Fruit fly (Drosophila melanogaster) whole organism, embryonic: ENCODE measurements around the gene dor.

Source experiments
- CG16779 ChIP-seq: fragments of 200-800 bp; sonication (Bioruptor generic); IDR thresholded peaks from 2 replicates; pipeline ENCODE4 v1.3.6; 2022; ENCODE audit warnings: missing biosample characterization, missing genetic modification characterization
- CG2875 ChIP-seq: fragments of 200-800 bp; sonication (Bioruptor generic); optimal IDR thresholded peaks from 2 replicates; lab custom pipeline; 2017; ENCODE audit warnings: missing biosample characterization, mild to moderate bottlenecking, missing genetic modification characterization, missing genetic modification reagents
- CG7556 ChIP-seq: fragments of 200-800 bp; sonication (Bioruptor generic); optimal IDR thresholded peaks from 2 replicates; lab custom pipeline; 2017; ENCODE audit warnings: missing biosample characterization, mild to moderate bottlenecking, missing genetic modification characterization
- Kr ChIP-seq: fragments of 200-800 bp; sonication (Bioruptor generic); optimal IDR thresholded peaks from 2 replicates; lab custom pipeline; 2017; ENCODE audit warnings: missing biosample characterization, mild to moderate bottlenecking, missing genetic modification characterization
- NC2β ChIP-seq: fragments of 200-800 bp; sonication (Bioruptor generic); optimal IDR thresholded peaks from 2 replicates; lab custom pipeline; 2016; ENCODE audit warnings: missing biosample characterization, missing genetic modification characterization
- pho ChIP-seq: fragments of 200-800 bp; sonication (Bioruptor generic); optimal IDR thresholded peaks from 2 replicates; lab custom pipeline; 2016; ENCODE audit warnings: missing biosample characterization, missing genetic modification characterization
- slbo ChIP-seq: fragments of 200-800 bp; sonication (Bioruptor generic); IDR thresholded peaks from 2 replicates; pipeline ENCODE4 v1.3.6; 2022; ENCODE audit warnings: missing biosample characterization, missing genetic modification characterization

DNA sequence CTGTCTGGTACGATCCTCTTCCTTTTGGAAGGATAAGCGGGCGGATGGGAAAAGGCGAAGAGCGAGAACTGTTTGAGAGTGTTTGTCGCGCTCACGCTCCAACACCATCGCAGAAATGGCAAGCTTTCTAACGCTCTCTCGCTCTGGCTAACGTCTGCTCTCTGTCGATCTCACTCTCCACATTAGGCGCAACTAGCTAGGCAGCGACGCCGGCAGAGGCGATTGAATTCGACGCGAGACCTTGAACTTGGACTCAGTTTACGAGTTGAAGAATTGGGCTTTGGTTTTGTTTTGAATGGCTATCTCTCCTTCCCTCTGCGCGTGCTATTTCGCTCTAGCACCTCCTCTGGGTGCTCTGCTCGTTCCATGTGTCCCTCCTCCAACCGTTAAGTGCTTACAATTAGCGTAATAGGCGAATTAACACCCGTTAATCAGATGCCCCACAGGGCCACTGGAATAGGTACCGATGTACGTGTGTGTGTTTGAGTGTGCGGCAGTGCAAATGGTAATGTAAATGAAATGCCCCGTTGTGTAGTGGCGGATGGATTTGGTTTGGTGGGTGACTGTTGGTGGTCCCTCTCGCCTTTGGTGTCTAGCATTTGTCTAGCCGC lies 45.0 kb upstream of the dor start:
- TF ChIP-seq CG7556 (GFP tag; lab: Kevin White, UChicago) (no peak), slbo (no peak), Kr (no peak), CG2875 (no peak), pho (GFP tag; lab: Kevin White, UChicago) (no peak), NC2β (GFP tag; lab: Kevin White, UChicago) (no peak), CG16779 (no peak)
